Fruit fly (Drosophila melanogaster) whole organism, wandering third instar larva: ENCODE data around the gene Or71a.

Experiments used
- Abd-B ChIP-seq: fragments of >200 bp; optimal IDR thresholded peaks from 2 replicates; lab custom pipeline; 2017; ENCODE audit warnings: missing biosample characterization, missing genetic modification characterization
- CG32264 ChIP-seq: fragments of 200-800 bp; sonication (Bioruptor generic); optimal IDR thresholded peaks from 2 replicates; lab custom pipeline; 2016; ENCODE audit warnings: missing biosample characterization, missing genetic modification characterization
- CG9705 ChIP-seq: fragments of 200-800 bp; sonication (Bioruptor generic); optimal IDR thresholded peaks from 2 replicates; lab custom pipeline; 2018; ENCODE audit warnings: missing biosample characterization, mild to moderate bottlenecking, missing genetic modification characterization
- CrebA ChIP-seq: fragments of 200-800 bp; sonication (Bioruptor generic); optimal IDR thresholded peaks from 2 replicates; lab custom pipeline; 2016; ENCODE audit warnings: missing biosample characterization, mild to moderate bottlenecking, missing genetic modification characterization, borderline replicate concordance
- Dfd ChIP-seq: fragments of >200 bp; optimal IDR thresholded peaks from 2 replicates; lab custom pipeline; 2017; ENCODE audit warnings: missing biosample characterization, missing genetic modification characterization
- Dif ChIP-seq: fragments of 200-275, 200-300 bp; sonication (Bioruptor generic); optimal IDR thresholded peaks from 2 replicates; lab custom pipeline; 2018; ENCODE audit warnings: missing biosample characterization, missing genetic modification characterization; ENCODE audit not compliant: partially characterized antibody
- GATAd ChIP-seq: sonication (Bioruptor generic); optimal IDR thresholded peaks from 2 replicates; lab custom pipeline; 2016; ENCODE audit warnings: missing biosample characterization, missing genetic modification characterization
- HLH106 ChIP-seq: fragments of 200-800 bp; optimal IDR thresholded peaks from 3 replicates; lab custom pipeline; 2019; ENCODE audit warnings: missing biosample characterization, mild to moderate bottlenecking, missing genetic modification characterization, moderate library complexity
- Hnf4 ChIP-seq: fragments of 200-800 bp; sonication (Bioruptor generic); optimal IDR thresholded peaks from 2 replicates; lab custom pipeline; 2016; ENCODE audit warnings: missing biosample characterization, mild to moderate bottlenecking, missing genetic modification characterization
- Hr78 ChIP-seq: fragments of >200 bp; optimal IDR thresholded peaks from 2 replicates; lab custom pipeline; 2017; ENCODE audit warnings: missing biosample characterization, missing genetic modification characterization
- Jra ChIP-seq: sonication (Bioruptor generic); optimal IDR thresholded peaks from 2 replicates; lab custom pipeline; 2016; ENCODE audit warnings: missing biosample characterization, missing genetic modification characterization
- Mio ChIP-seq: sonication (Bioruptor generic); optimal IDR thresholded peaks from 2 replicates; lab custom pipeline; 2016; ENCODE audit warnings: missing biosample characterization, missing genetic modification characterization
- Myc ChIP-seq: fragments of >200 bp; optimal IDR thresholded peaks from 2 replicates; lab custom pipeline; 2017
- N ChIP-seq: fragments of >200 bp; optimal IDR thresholded peaks from 2 replicates; lab custom pipeline; 2018; ENCODE audit warnings: missing biosample characterization, missing external identifiers, missing genetic modification characterization
- OdsH ChIP-seq: fragments of 200-800 bp; sonication (Bioruptor generic); optimal IDR thresholded peaks from 2 replicates; lab custom pipeline; 2016; ENCODE audit warnings: missing biosample characterization, mild to moderate bottlenecking, missing genetic modification characterization
- Rel ChIP-seq, 2 experiments: fragments of 200-800 bp; sonication (Bioruptor generic) in 1 of 2; optimal IDR thresholded peaks; 2 replicates in 1 of 2; 3 replicates in 1 of 2; lab custom pipeline; 2016 to 2019; ENCODE audit warnings: mild to moderate bottlenecking in 2 of 2, missing biosample characterization in 2 of 2, missing genetic modification characterization in 2 of 2, moderate library complexity in 1 of 2
- Sp1 ChIP-seq: fragments of 200-800 bp; sonication (Bioruptor generic); optimal IDR thresholded peaks from 3 replicates; lab custom pipeline; 2019; ENCODE audit warnings: missing biosample characterization, mild to moderate bottlenecking, missing genetic modification characterization, moderate library complexity
- Vsx2 ChIP-seq: fragments of 200-300, 225-300 bp; sonication (Bioruptor generic); optimal IDR thresholded peaks from 2 replicates; lab custom pipeline; 2018; ENCODE audit warnings: missing biosample characterization, missing genetic modification characterization; ENCODE audit not compliant: partially characterized antibody
- brk ChIP-seq: fragments of 200-800 bp; sonication (Bioruptor generic); optimal IDR thresholded peaks from 2 replicates; lab custom pipeline; 2016; ENCODE audit warnings: missing biosample characterization, mild to moderate bottlenecking, missing genetic modification characterization
- dl ChIP-seq, 2 experiments: fragments of 175-275, 200-275 bp in 1 of 2; fragments of 200-275 bp in 1 of 2; sonication (Bioruptor generic); optimal IDR thresholded peaks; lab custom pipeline; 2018; ENCODE audit warnings: mild to moderate bottlenecking in 2 of 2, missing biosample characterization in 2 of 2, missing genetic modification characterization in 2 of 2, moderate library complexity in 2 of 2; ENCODE audit not compliant: partially characterized antibody in 2 of 2, insufficient read depth in 1 of 2
- dmrt93B ChIP-seq: fragments of 200-800 bp; sonication (Bioruptor generic); optimal IDR thresholded peaks from 2 replicates; lab custom pipeline; 2018; ENCODE audit warnings: missing biosample characterization, mild to moderate bottlenecking, missing genetic modification characterization
- dsf ChIP-seq: sonication (Bioruptor generic); optimal IDR thresholded peaks from 2 replicates; lab custom pipeline; 2016; ENCODE audit warnings: missing biosample characterization, missing genetic modification characterization, borderline replicate concordance
- ey ChIP-seq: fragments of 200-800 bp; sonication (Bioruptor generic); optimal IDR thresholded peaks from 2 replicates; lab custom pipeline; 2016; ENCODE audit warnings: missing biosample characterization, missing genetic modification characterization
- foxo ChIP-seq, 2 experiments: fragments of 200-800 bp; sonication (Bioruptor generic); optimal IDR thresholded peaks; 2 replicates in 1 of 2; 3 replicates in 1 of 2; lab custom pipeline; 2016 to 2017; ENCODE audit warnings: missing biosample characterization in 2 of 2, missing genetic modification characterization in 2 of 2
- h ChIP-seq: fragments of 200-800 bp; sonication (Bioruptor generic); optimal IDR thresholded peaks from 3 replicates; lab custom pipeline; 2016; ENCODE audit warnings: missing biosample characterization, mild to moderate bottlenecking, missing genetic modification characterization
- jim ChIP-seq: fragments of 175-275, 200-325 bp; sonication (Bioruptor generic); optimal IDR thresholded peaks from 2 replicates; lab custom pipeline; 2016; ENCODE audit warnings: missing biosample characterization, mild to moderate bottlenecking, missing genetic modification characterization
- lola ChIP-seq: fragments of >200 bp; optimal IDR thresholded peaks from 2 replicates; lab custom pipeline; 2017; ENCODE audit warnings: missing biosample characterization, missing genetic modification characterization
- pan ChIP-seq: fragments of >200 bp; optimal IDR thresholded peaks from 2 replicates; lab custom pipeline; 2017
- psq ChIP-seq: fragments of 200-800 bp; sonication (Bioruptor generic); optimal IDR thresholded peaks from 3 replicates; lab custom pipeline; 2017; ENCODE audit warnings: missing biosample characterization, mild to moderate bottlenecking, missing genetic modification characterization, moderate library complexity
- rgr ChIP-seq: fragments of 200-800 bp; sonication (Bioruptor generic); optimal IDR thresholded peaks from 3 replicates; lab custom pipeline; 2016; ENCODE audit warnings: missing biosample characterization, mild to moderate bottlenecking, missing genetic modification characterization
- sage ChIP-seq: fragments of 200-800 bp; sonication (Bioruptor generic); optimal IDR thresholded peaks from 2 replicates; lab custom pipeline; 2016; ENCODE audit warnings: missing biosample characterization, mild to moderate bottlenecking, missing genetic modification characterization
- sv ChIP-seq: fragments of 200-800 bp; sonication (Bioruptor generic); optimal IDR thresholded peaks from 3 replicates; lab custom pipeline; 2016; ENCODE audit warnings: missing biosample characterization, missing genetic modification characterization
- tai ChIP-seq: sonication (Bioruptor generic); optimal IDR thresholded peaks from 2 replicates; lab custom pipeline; 2016; ENCODE audit warnings: missing biosample characterization, missing genetic modification characterization
- usp ChIP-seq: fragments of >200 bp; optimal IDR thresholded peaks from 2 replicates; lab custom pipeline; 2017; ENCODE audit warnings: missing biosample characterization, missing genetic modification characterization
- woc ChIP-seq: sonication (Bioruptor generic); optimal IDR thresholded peaks from 2 replicates; lab custom pipeline; 2016; ENCODE audit warnings: missing biosample characterization, mild to moderate bottlenecking, missing genetic modification characterization

Gene Or71a

dm6 chr3L:15107776-15108379 is 29.6 kb upstream of the Or71a start (continued):
- TF ChIP-seq CrebA (GFP tag; lab: Kevin White, UChicago) (no peak), N (GFP tag; lab: Kevin White, UChicago) (no peak), GATAd (GFP tag; lab: Kevin White, UChicago) (no peak), h (GFP tag; lab: Kevin White, UChicago) (peak; percentile 94), OdsH (GFP tag; lab: Kevin White, UChicago) (peak; percentile 94), woc (peak; percentile 97), Vsx2 (no peak), foxo (GFP tag; optimal IDR thresholded peaks at IDR 0.05; lab: Kevin White, UChicago) (peak in 1 of 2 experiments; percentile 95)

dm6 chr3L:15107158-15107775 is 29.0 kb upstream of the Or71a start:
- TF ChIP-seq Mio (GFP tag; lab: Kevin White, UChicago) (no peak), Dif (GFP tag; lab: Kevin White, UChicago) (peak; percentile 47), sv (GFP tag; lab: Kevin White, UChicago) (no peak), Jra (no peak), dl (GFP tag; optimal IDR thresholded peaks at IDR 0.05; lab: Kevin White, UChicago; ENCODE audit: insufficient read depth in 1 of 2, partially characterized antibody in 2 of 2) (peak in 1 of 2 experiments; percentile 30), lola (GFP tag; lab: Kevin White, UChicago) (no peak)

dm6 chr3L:15105566-15106207 is 27.4 kb upstream of the Or71a start, which contains the start of gene CG45071:
Gene CG45071 (plus strand): TSS chr3L:15105882.
- TF ChIP-seq ey (GFP tag; lab: Kevin White, UChicago) (no peak), Sp1 (GFP tag; lab: Kevin White, UChicago) (no peak), dl (GFP tag; optimal IDR thresholded peaks at IDR 0.05; lab: Kevin White, UChicago; ENCODE audit: insufficient read depth in 1 of 2, partially characterized antibody in 2 of 2) (no peak), Jra (no peak), Mio (GFP tag; lab: Kevin White, UChicago) (no peak), pan (no peak), Vsx2 (no peak), OdsH (GFP tag; lab: Kevin White, UChicago) (no peak), CrebA (GFP tag; lab: Kevin White, UChicago) (no peak), Myc (lab: Kevin White, UChicago) (no peak)
- TF ChIP-seq, all 38 proteins: peak for 0

- TF ChIP-seq psq (GFP tag; lab: Kevin White, UChicago) (peak; percentile 76), Rel (GFP tag; optimal IDR thresholded peaks at IDR 0.05; lab: Kevin White, UChicago) (no peak), Rel (tag; optimal IDR thresholded peaks at IDR 0.05; lab: Kevin White, UChicago) (no peak), Abd-B (GFP tag; lab: Kevin White, UChicago) (no peak), dmrt93B (GFP tag; lab: Kevin White, UChicago) (peak; percentile 78), Vsx2 (no peak), lola (GFP tag; lab: Kevin White, UChicago) (no peak), HLH106 (peak; percentile 91), foxo (GFP tag; optimal IDR thresholded peaks at IDR 0.05; lab: Kevin White, UChicago) (peak; percentile 26 to 91), rgr (peak; percentile 87), Hnf4 (GFP tag; lab: Kevin White, UChicago) (peak; percentile 73), Dfd (GFP tag; lab: Kevin White, UChicago) (no peak), brk (GFP tag; lab: Kevin White, UChicago) (peak; percentile 88), usp (GFP tag; lab: Kevin White, UChicago) (no peak), dl (GFP tag; optimal IDR thresholded peaks at IDR 0.05; lab: Kevin White, UChicago; ENCODE audit: insufficient read depth in 1 of 2, partially characterized antibody in 2 of 2) (peak in 1 of 2 experiments; percentile 10), Jra (peak; percentile 71), CG9705 (GFP tag; lab: Kevin White, UChicago) (peak; percentile 75), sv (GFP tag; lab: Kevin White, UChicago) (no peak), Sp1 (GFP tag; lab: Kevin White, UChicago) (peak; percentile 88), Dif (GFP tag; lab: Kevin White, UChicago) (peak; percentile 37), OdsH (GFP tag; lab: Kevin White, UChicago) (peak; percentile 88), jim (GFP tag; lab: Kevin White, UChicago) (no peak), Myc (lab: Kevin White, UChicago) (no peak), N (GFP tag; lab: Kevin White, UChicago) (no peak), sage (GFP tag; lab: Kevin White, UChicago) (peak; percentile 78), ey (GFP tag; lab: Kevin White, UChicago) (peak; percentile 94), Mio (GFP tag; lab: Kevin White, UChicago) (peak; percentile 34), pan (no peak), CG32264 (peak; percentile 88), GATAd (GFP tag; lab: Kevin White, UChicago) (no peak), tai (peak; percentile 86), dsf (GFP tag; lab: Kevin White, UChicago) (peak; percentile 54), CrebA (GFP tag; lab: Kevin White, UChicago) (no peak), Hr78 (GFP tag; lab: Kevin White, UChicago) (no peak), h (GFP tag; lab: Kevin White, UChicago) (peak; percentile 91)
These were observed 26.8 kb upstream of the Or71a start for dm6 chr3L:15104849-15105555.
